Worm (Caenorhabditis elegans) whole organism, L1 larva: ENCODE data around the gene nlp-46.

ENCODE experiments used
- nhr-76 ChIP-seq: sonication (generic microtip); optimal IDR thresholded peaks from 2 replicates; lab custom pipeline; 2017; ENCODE audit warnings: missing biosample characterization, missing genetic modification characterization
- unc-30 ChIP-seq: sonication (generic microtip); optimal IDR thresholded peaks from 2 replicates; lab custom pipeline; 2017; ENCODE audit warnings: missing biosample characterization, missing genetic modification characterization
- zag-1 ChIP-seq: fragments of 150-350 bp; optimal IDR thresholded peaks from 2 replicates; lab custom pipeline; 2014; ENCODE audit warnings: missing biosample characterization, missing genetic modification characterization

ce11 chrV:12475360-12475759 lies 30.7 kb downstream of the nlp-46 start:
- no peak for TF ChIP-seq unc-30 (tag; lab: Kevin White, UChicago)
- TF ChIP-seq nhr-76 (tag; lab: Kevin White, UChicago), result no peak
- TF ChIP-seq zag-1, result no peak
